Fruit fly (Drosophila melanogaster) whole organism, prepupa: ENCODE measurements around the gene CG32152.

Source experiments
- CG10669 ChIP-seq: fragments of 200-800 bp; sonication (Bioruptor generic); optimal IDR thresholded peaks from 3 replicates; lab custom pipeline; 2018; ENCODE audit warnings: missing biosample characterization, mild to moderate bottlenecking, missing genetic modification characterization, moderate library complexity
- CG11762 ChIP-seq: fragments of 200-800 bp; sonication (Bioruptor generic); optimal IDR thresholded peaks from 3 replicates; lab custom pipeline; 2016; ENCODE audit warnings: missing biosample characterization, missing genetic modification characterization; ENCODE audit not compliant: insufficient read depth
- CG11902 ChIP-seq: fragments of 200-800 bp; sonication (Bioruptor generic); optimal IDR thresholded peaks from 3 replicates; lab custom pipeline; 2016; ENCODE audit warnings: missing biosample characterization, missing genetic modification characterization
- CG15336 ChIP-seq: fragments of 200-800 bp; sonication (Bioruptor generic); IDR thresholded peaks from 2 replicates; pipeline ENCODE4 v1.3.6; 2022; ENCODE audit warnings: missing biosample characterization, missing genetic modification characterization
- CG3032 ChIP-seq: fragments of 200-800 bp; optimal IDR thresholded peaks from 2 replicates; lab custom pipeline; 2019; ENCODE audit warnings: missing biosample characterization, mild to moderate bottlenecking, missing genetic modification characterization, moderate library complexity
- CG32006 ChIP-seq: fragments of 200-800 bp; sonication (Bioruptor generic); optimal IDR thresholded peaks from 3 replicates; lab custom pipeline; 2017; ENCODE audit warnings: missing biosample characterization, mild to moderate bottlenecking, missing genetic modification characterization
- CG34406 ChIP-seq: fragments of 200-800 bp; sonication (Bioruptor generic); optimal IDR thresholded peaks from 3 replicates; lab custom pipeline; 2016; ENCODE audit warnings: missing biosample characterization, missing genetic modification characterization
- CG3919 ChIP-seq: fragments of 200-800 bp; sonication (Bioruptor generic); optimal IDR thresholded peaks from 3 replicates; lab custom pipeline; 2016; ENCODE audit warnings: missing biosample characterization, missing genetic modification characterization
- CG4318 ChIP-seq: fragments of 200-800 bp; sonication (Bioruptor generic); optimal IDR thresholded peaks from 3 replicates; lab custom pipeline; 2017; ENCODE audit warnings: missing biosample characterization, mild to moderate bottlenecking, missing genetic modification characterization
- CG6276 ChIP-seq: fragments of 200-800 bp; sonication (Bioruptor generic); optimal IDR thresholded peaks from 2 replicates; lab custom pipeline; 2017; ENCODE audit warnings: missing biosample characterization, mild to moderate bottlenecking, missing genetic modification characterization
- CG6808 ChIP-seq: fragments of 200-800 bp; sonication (Bioruptor generic); optimal IDR thresholded peaks from 3 replicates; lab custom pipeline; 2017; ENCODE audit warnings: missing biosample characterization, missing genetic modification characterization, mild to moderate bottlenecking, moderate library complexity, missing genetic modification reagents
- CG6854 ChIP-seq: fragments of 200-800 bp; sonication (Bioruptor generic); optimal IDR thresholded peaks from 2 replicates; lab custom pipeline; 2017; ENCODE audit warnings: missing biosample characterization, mild to moderate bottlenecking, missing genetic modification characterization
- CG7368 ChIP-seq: fragments of 200-800 bp; sonication (Bioruptor generic); optimal IDR thresholded peaks from 3 replicates; lab custom pipeline; 2016; ENCODE audit warnings: missing biosample characterization, missing genetic modification characterization
- CG8119 ChIP-seq: fragments of 200-800 bp; sonication (Bioruptor generic); IDR thresholded peaks from 3 replicates; pipeline ENCODE4 v1.3.6; 2022; ENCODE audit warnings: missing biosample characterization, missing genetic modification characterization
- CG8632 ChIP-seq: fragments of 200-800 bp; sonication (Bioruptor generic); optimal IDR thresholded peaks from 3 replicates; lab custom pipeline; 2016; ENCODE audit warnings: missing biosample characterization, missing genetic modification characterization
- Eip75B ChIP-seq: fragments of 200-800 bp; sonication (Bioruptor generic); optimal IDR thresholded peaks from 3 replicates; lab custom pipeline; 2016; ENCODE audit warnings: missing biosample characterization, missing genetic modification characterization
- Eip78C ChIP-seq: fragments of 200-800 bp; sonication (Bioruptor generic); peaks from one replicate; lab custom pipeline; 2016; ENCODE audit warnings: missing biosample characterization, missing genetic modification characterization
- Hr39 ChIP-seq: fragments of 200-800 bp; sonication (Bioruptor generic); optimal IDR thresholded peaks from 2 replicates; lab custom pipeline; 2016; ENCODE audit warnings: missing biosample characterization, missing genetic modification characterization
- Hr4 ChIP-seq: fragments of 200-800 bp; sonication (Bioruptor generic); optimal IDR thresholded peaks from 3 replicates; lab custom pipeline; 2016; ENCODE audit warnings: missing biosample characterization, missing genetic modification characterization
- Lpt ChIP-seq: fragments of 200-800 bp; sonication (Bioruptor generic); optimal IDR thresholded peaks from 3 replicates; lab custom pipeline; 2016; ENCODE audit warnings: missing biosample characterization, missing genetic modification characterization
- OdsH ChIP-seq: fragments of 200-800 bp; sonication (Bioruptor generic); optimal IDR thresholded peaks from 3 replicates; lab custom pipeline; 2016; ENCODE audit warnings: missing biosample characterization, missing genetic modification characterization
- Smox ChIP-seq: fragments of 200-800 bp; sonication (Bioruptor generic); optimal IDR thresholded peaks from 3 replicates; lab custom pipeline; 2016; ENCODE audit warnings: missing biosample characterization, missing genetic modification characterization
- Sox15 ChIP-seq: fragments of 200-800 bp; sonication (Bioruptor generic); optimal IDR thresholded peaks from 3 replicates; lab custom pipeline; 2016; ENCODE audit warnings: missing biosample characterization, missing genetic modification characterization
- achi ChIP-seq: fragments of 200-800 bp; sonication (Bioruptor generic); optimal IDR thresholded peaks from 3 replicates; lab custom pipeline; 2016; ENCODE audit warnings: missing biosample characterization, missing genetic modification characterization
- acj6 ChIP-seq: fragments of 200-800 bp; sonication (Bioruptor generic); optimal IDR thresholded peaks from 3 replicates; lab custom pipeline; 2016; ENCODE audit warnings: missing biosample characterization, missing genetic modification characterization
- cyc ChIP-seq: fragments of 200-800 bp; sonication (Bioruptor generic); optimal IDR thresholded peaks from 3 replicates; lab custom pipeline; 2016; ENCODE audit warnings: missing biosample characterization, missing genetic modification characterization
- dac ChIP-seq: fragments of 200-800 bp; sonication (Bioruptor generic); optimal IDR thresholded peaks from 2 replicates; lab custom pipeline; 2017; ENCODE audit warnings: missing biosample characterization, mild to moderate bottlenecking, missing genetic modification characterization
- dsx ChIP-seq: fragments of 200-800 bp; optimal IDR thresholded peaks from 3 replicates; lab custom pipeline; 2019; ENCODE audit warnings: missing biosample characterization, mild to moderate bottlenecking, missing genetic modification characterization, moderate library complexity; ENCODE audit not compliant: poor library complexity, severe bottlenecking
- eg ChIP-seq: fragments of 200-800 bp; sonication (Bioruptor generic); IDR thresholded peaks from 3 replicates; pipeline ENCODE4 v1.3.6; 2022; ENCODE audit warnings: missing biosample characterization, missing genetic modification characterization
- esn ChIP-seq: fragments of 200-800 bp; sonication (Bioruptor generic); optimal IDR thresholded peaks from 2 replicates; lab custom pipeline; 2016; ENCODE audit warnings: missing biosample characterization, mild to moderate bottlenecking, missing genetic modification characterization, moderate library complexity
- fd59A ChIP-seq: fragments of 200-800 bp; sonication (Bioruptor generic); optimal IDR thresholded peaks from 2 replicates; lab custom pipeline; 2017; ENCODE audit warnings: missing biosample characterization, mild to moderate bottlenecking, missing genetic modification characterization, missing genetic modification reagents
- fd85E ChIP-seq: fragments of 200-800 bp; sonication (Bioruptor generic); optimal IDR thresholded peaks from 3 replicates; lab custom pipeline; 2016; ENCODE audit warnings: missing biosample characterization, missing genetic modification characterization
- fkh ChIP-seq: fragments of 200-800 bp; sonication (Bioruptor generic); optimal IDR thresholded peaks from 3 replicates; lab custom pipeline; 2017; ENCODE audit warnings: missing biosample characterization, mild to moderate bottlenecking, missing genetic modification characterization, moderate library complexity
- lz ChIP-seq: fragments of 200-800 bp; sonication (Bioruptor generic); optimal IDR thresholded peaks from 3 replicates; lab custom pipeline; 2016; ENCODE audit warnings: missing biosample characterization, missing genetic modification characterization
- net ChIP-seq: fragments of 200-800 bp; sonication (Bioruptor generic); optimal IDR thresholded peaks from 3 replicates; lab custom pipeline; 2016; ENCODE audit warnings: missing biosample characterization, missing genetic modification characterization
- salr ChIP-seq, 2 experiments: fragments of 200-800 bp; sonication (Bioruptor generic); optimal IDR thresholded peaks; 3 replicates each; lab custom pipeline; 2016 to 2018; ENCODE audit warnings: missing biosample characterization in 2 of 2, missing genetic modification characterization in 2 of 2, mild to moderate bottlenecking in 1 of 2
- spab ChIP-seq: fragments of 200-800 bp; sonication (Bioruptor generic); optimal IDR thresholded peaks from 2 replicates; lab custom pipeline; 2017; ENCODE audit warnings: missing biosample characterization, mild to moderate bottlenecking, missing genetic modification characterization, missing genetic modification reagents
- topi ChIP-seq: fragments of 200-800 bp; sonication (Bioruptor generic); optimal IDR thresholded peaks from 3 replicates; lab custom pipeline; 2016; ENCODE audit warnings: missing biosample characterization, missing genetic modification characterization
- vri ChIP-seq: fragments of 200-800 bp; sonication (Bioruptor generic); optimal IDR thresholded peaks from 3 replicates; lab custom pipeline; 2016; ENCODE audit warnings: missing biosample characterization, mild to moderate bottlenecking, missing genetic modification characterization

Gene CG32152

dm6 chr3L:16172809-16173276, 29.0 kb upstream of the CG32152 start (continued):
- TF ChIP-seq lz (peak; percentile 55), salr (GFP tag; optimal IDR thresholded peaks at IDR 0.05; lab: Kevin White, UChicago) (peak in 1 of 2 experiments; percentile 74), dac (GFP tag; lab: Kevin White, UChicago) (no peak), acj6 (GFP tag; lab: Kevin White, UChicago) (peak; percentile 75), achi (GFP tag; lab: Kevin White, UChicago) (peak; percentile 73), vri (GFP tag; lab: Kevin White, UChicago) (peak; percentile 40), CG4318 (GFP tag; lab: Kevin White, UChicago) (peak; percentile 49), CG11762 (GFP tag; lab: Kevin White, UChicago) (peak; percentile 62), OdsH (peak; percentile 75), fd85E (GFP tag; lab: Kevin White, UChicago) (no peak), Smox (peak; percentile 66), spab (GFP tag; lab: Kevin White, UChicago) (peak; percentile 84), CG3032 (tag; lab: Kevin White, UChicago) (peak; percentile 81), CG32006 (GFP tag; lab: Kevin White, UChicago) (peak; percentile 77), Eip78C (GFP tag; lab: Kevin White, UChicago) (peak; percentile 96), CG10669 (peak; percentile 69), esn (GFP tag; lab: Kevin White, UChicago) (peak; percentile 80)

DNA sequence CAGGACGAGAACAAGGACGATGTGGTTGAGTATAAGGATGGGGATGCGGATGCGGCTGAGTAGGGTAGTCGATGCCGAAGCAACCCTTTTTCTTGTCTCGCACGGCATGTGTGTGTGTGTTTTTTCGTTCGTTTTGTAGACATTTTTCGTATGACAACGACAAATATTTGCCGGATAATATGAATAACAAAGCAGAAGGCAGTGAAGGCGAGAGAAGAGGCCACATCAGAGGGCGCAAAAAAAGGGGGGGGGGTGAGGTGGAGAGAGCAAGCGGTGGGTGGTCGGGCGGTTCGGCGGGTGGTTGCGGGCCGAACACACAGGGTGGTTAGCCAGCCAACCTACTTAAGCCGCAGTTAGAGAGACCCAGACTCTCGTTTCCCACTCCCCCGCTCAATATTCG, 28.5 kb upstream of the CG32152 start:
- TF ChIP-seq dsx: no peak
- TF ChIP-seq fkh: peak; percentile 18

DNA sequence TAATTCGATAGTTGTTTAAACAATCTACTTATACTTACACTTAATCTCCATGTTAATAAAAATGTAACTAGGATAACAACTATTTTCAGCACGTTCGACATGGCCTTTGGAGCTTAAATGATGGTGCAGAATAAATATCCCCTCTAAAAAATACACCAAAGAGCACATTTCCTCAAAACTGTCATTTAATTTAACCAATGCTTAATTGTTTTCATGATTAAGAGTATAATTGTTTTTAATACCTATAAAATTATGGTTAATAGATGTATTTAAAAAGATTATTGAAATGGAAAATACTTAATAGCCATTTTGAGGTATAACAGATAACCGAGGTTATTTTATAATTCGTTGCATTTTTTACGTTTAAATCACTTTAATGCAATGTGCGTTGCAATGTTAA, 27.4 kb upstream of the CG32152 start, which contains the start of gene CG33795:
CG33795 (minus strand) TSS at position 101 of the 400 bp plus-strand sequence.
- no peak for TF ChIP-seq Hr4
- TF ChIP-seq vri (GFP tag; lab: Kevin White, UChicago): no peak
- no peak for TF ChIP-seq Hr39 (GFP tag; lab: Kevin White, UChicago)
- TF ChIP-seq Eip78C (GFP tag; lab: Kevin White, UChicago): no peak
- TF ChIP-seq CG6276: no peak
- no peak for TF ChIP-seq CG6808 (GFP tag; lab: Kevin White, UChicago)
- TF ChIP-seq eg (GFP tag; lab: Robert Waterston, UW): no peak
- TF ChIP-seq topi: no peak
- no peak for TF ChIP-seq cyc
- no peak for TF ChIP-seq CG8119 (GFP tag; lab: Robert Waterston, UW)
- no peak for TF ChIP-seq Sox15 (GFP tag; lab: Kevin White, UChicago)
- no peak for TF ChIP-seq CG4318 (GFP tag; lab: Kevin White, UChicago)

dm6 chr3L:16170006-16170405, 26.2 kb upstream of the CG32152 start, which contains the start of gene CG33796:
CG33796 (minus strand) TSS chr3L:16170106.
- TF ChIP-seq OdsH (no peak), fd59A (GFP tag; lab: Kevin White, UChicago) (no peak), CG15336 (GFP tag; lab: Robert Waterston, UW) (no peak), CG3919 (no peak), CG6854 (GFP tag; lab: Kevin White, UChicago) (no peak), net (GFP tag; lab: Kevin White, UChicago) (no peak), CG8632 (no peak), fd85E (GFP tag; lab: Kevin White, UChicago) (no peak), eg (GFP tag; lab: Robert Waterston, UW) (no peak), CG11902 (GFP tag; lab: Kevin White, UChicago) (no peak), CG6276 (no peak), Sox15 (GFP tag; lab: Kevin White, UChicago) (no peak), Hr4 (no peak), Eip75B (GFP tag; lab: Kevin White, UChicago) (no peak), Lpt (no peak), dac (GFP tag; lab: Kevin White, UChicago) (no peak), Hr39 (GFP tag; lab: Kevin White, UChicago) (no peak), CG34406 (no peak), CG7368 (GFP tag; lab: Kevin White, UChicago) (no peak)
- TF ChIP-seq, all 60 proteins: peak for 0
